Worm (Caenorhabditis elegans): ENCODE measurements around the gene T08B1.4.

T08B1.4 gene

ce11 chrV:2013824-2014223, 34.8 kb downstream of the T08B1.4 start, which contains the start of gene F59A7.11:
Gene F59A7.11, minus strand, starts transcription at chrV:2013924.
- TF ChIP-seq tbx-11 (GFP tag; IDR thresholded peaks at IDR 0.05): no peak
- no peak for TF ChIP-seq ceh-13 (GFP tag; optimal IDR thresholded peaks at IDR 0.05)
- no peak for TF ChIP-seq hmbx-1 (tag; optimal IDR thresholded peaks at IDR 0.05)
- no peak for TF ChIP-seq tbx-37 (GFP tag; conservative IDR thresholded peaks at IDR 0.05)
- no peak for TF ChIP-seq B0310.2 (tag; optimal IDR thresholded peaks at IDR 0.05)
- no peak for TF ChIP-seq scrt-1 (GFP tag; IDR thresholded peaks at IDR 0.05)
- TF ChIP-seq ceh-36 (tag; optimal IDR thresholded peaks at IDR 0.05): no peak
- no peak for TF ChIP-seq ama-1 (optimal IDR thresholded peaks at IDR 0.05)
- no peak for TF ChIP-seq flt-1 (GFP tag; IDR thresholded peaks at IDR 0.05)

- no peak for TF ChIP-seq F13C5.2 (tag; optimal IDR thresholded peaks at IDR 0.05)
- no peak for TF ChIP-seq hmbx-1 (tag; optimal IDR thresholded peaks at IDR 0.05)
- TF ChIP-seq aly-1 (tag; optimal IDR thresholded peaks at IDR 0.05): no peak
- TF ChIP-seq sea-1 (GFP tag; conservative IDR thresholded peaks at IDR 0.05): no peak
- TF ChIP-seq flt-1 (GFP tag; IDR thresholded peaks at IDR 0.05): no peak
- no peak for TF ChIP-seq ceh-13 (GFP tag; optimal IDR thresholded peaks at IDR 0.05)
- no peak for TF ChIP-seq ets-7 (tag; optimal IDR thresholded peaks at IDR 0.05)
- TF ChIP-seq tbx-11 (GFP tag; IDR thresholded peaks at IDR 0.05): no peak
- no peak for TF ChIP-seq tra-4 (tag; optimal IDR thresholded peaks at IDR 0.05)
Measured at ce11 chrV:2016428-2016827, 37.4 kb downstream of the T08B1.4 start, which contains the start of gene F59A7.2. Gene F59A7.2, minus strand, starts transcription at chrV:2016528.

ce11 chrV:2018689-2019088, 39.6 kb downstream of the T08B1.4 start, which contains the start of gene F59A7.14:
Gene F59A7.14, plus strand, starts transcription at chrV:2018989.
- TF ChIP-seq tra-4 (tag; optimal IDR thresholded peaks at IDR 0.05) (no peak), tbx-37 (GFP tag; conservative IDR thresholded peaks at IDR 0.05) (no peak), ceh-36 (tag; optimal IDR thresholded peaks at IDR 0.05) (no peak), sea-1 (GFP tag; conservative IDR thresholded peaks at IDR 0.05) (no peak), B0310.2 (tag; optimal IDR thresholded peaks at IDR 0.05) (no peak), pes-1 (GFP tag; IDR thresholded peaks at IDR 0.05) (no peak), scrt-1 (GFP tag; IDR thresholded peaks at IDR 0.05) (no peak), hmg-4 (GFP tag; optimal IDR thresholded peaks at IDR 0.05) (no peak), flt-1 (GFP tag; IDR thresholded peaks at IDR 0.05) (no peak), F13C5.2 (tag; optimal IDR thresholded peaks at IDR 0.05) (no peak), tbx-11 (GFP tag; IDR thresholded peaks at IDR 0.05) (no peak), hnd-1 (tag; optimal IDR thresholded peaks at IDR 0.05) (no peak), aly-1 (tag; optimal IDR thresholded peaks at IDR 0.05) (no peak), ets-7 (tag; optimal IDR thresholded peaks at IDR 0.05) (no peak), ama-1 (optimal IDR thresholded peaks at IDR 0.05) (no peak), ceh-13 (GFP tag; optimal IDR thresholded peaks at IDR 0.05) (no peak)

ce11 chrV:2021283-2021682, 42.2 kb downstream of the T08B1.4 start:
- no peak for TF ChIP-seq tbx-11 (GFP tag; IDR thresholded peaks at IDR 0.05)

ce11 chrV:2022374-2022773, 43.3 kb downstream of the T08B1.4 start, which contains the start of gene F59A7.5:
Gene F59A7.5, plus strand, starts transcription at chrV:2022674.
- TF ChIP-seq F13C5.2 (tag; optimal IDR thresholded peaks at IDR 0.05) (no peak), hmg-4 (GFP tag; optimal IDR thresholded peaks at IDR 0.05) (no peak), ets-7 (tag; optimal IDR thresholded peaks at IDR 0.05) (no peak), tra-4 (tag; optimal IDR thresholded peaks at IDR 0.05) (no peak), hmbx-1 (tag; optimal IDR thresholded peaks at IDR 0.05) (no peak), ceh-13 (GFP tag; optimal IDR thresholded peaks at IDR 0.05) (no peak), flt-1 (GFP tag; IDR thresholded peaks at IDR 0.05) (no peak), hnd-1 (tag; optimal IDR thresholded peaks at IDR 0.05) (no peak), pes-1 (GFP tag; IDR thresholded peaks at IDR 0.05) (no peak), ceh-36 (tag; optimal IDR thresholded peaks at IDR 0.05) (no peak), scrt-1 (GFP tag; IDR thresholded peaks at IDR 0.05) (no peak), tbx-11 (GFP tag; IDR thresholded peaks at IDR 0.05) (no peak), B0310.2 (tag; optimal IDR thresholded peaks at IDR 0.05) (no peak), aly-1 (tag; optimal IDR thresholded peaks at IDR 0.05) (no peak), ama-1 (optimal IDR thresholded peaks at IDR 0.05) (no peak), sea-1 (GFP tag; conservative IDR thresholded peaks at IDR 0.05) (no peak), tbx-37 (GFP tag; conservative IDR thresholded peaks at IDR 0.05) (no peak)

- TF ChIP-seq tbx-37 (GFP tag; conservative IDR thresholded peaks at IDR 0.05) (no peak), hmg-4 (GFP tag; optimal IDR thresholded peaks at IDR 0.05) (no peak), B0310.2 (tag; optimal IDR thresholded peaks at IDR 0.05) (no peak), sea-1 (GFP tag; conservative IDR thresholded peaks at IDR 0.05) (no peak), F13C5.2 (tag; optimal IDR thresholded peaks at IDR 0.05) (no peak), ceh-36 (tag; optimal IDR thresholded peaks at IDR 0.05) (no peak), scrt-1 (GFP tag; IDR thresholded peaks at IDR 0.05) (no peak), flt-1 (GFP tag; IDR thresholded peaks at IDR 0.05) (no peak), pes-1 (GFP tag; IDR thresholded peaks at IDR 0.05) (no peak), hnd-1 (tag; optimal IDR thresholded peaks at IDR 0.05) (no peak)
Measured at ce11 chrV:2027787-2028186, 48.7 kb downstream of the T08B1.4 start, which contains the start of gene srab-13. Gene srab-13, minus strand, starts transcription at chrV:2027887.

ce11 chrV:2029877-2030276, 50.8 kb downstream of the T08B1.4 start, which contains the start of gene F59A7.12:
Gene F59A7.12, plus strand, starts transcription at chrV:2030177.
- TF ChIP-seq ceh-36 (tag; optimal IDR thresholded peaks at IDR 0.05) (no peak), flt-1 (GFP tag; IDR thresholded peaks at IDR 0.05) (no peak), ets-7 (tag; optimal IDR thresholded peaks at IDR 0.05) (no peak), tra-4 (tag; optimal IDR thresholded peaks at IDR 0.05) (no peak), sea-1 (GFP tag; conservative IDR thresholded peaks at IDR 0.05) (no peak), tbx-11 (GFP tag; IDR thresholded peaks at IDR 0.05) (no peak)

- no peak for TF ChIP-seq F13C5.2 (tag; optimal IDR thresholded peaks at IDR 0.05)
- no peak for TF ChIP-seq tra-4 (tag; optimal IDR thresholded peaks at IDR 0.05)
- TF ChIP-seq ets-7 (tag; optimal IDR thresholded peaks at IDR 0.05): no peak
- TF ChIP-seq hmg-4 (GFP tag; optimal IDR thresholded peaks at IDR 0.05): no peak
- no peak for TF ChIP-seq aly-1 (tag; optimal IDR thresholded peaks at IDR 0.05)
- no peak for TF ChIP-seq tbx-37 (GFP tag; conservative IDR thresholded peaks at IDR 0.05)
- no peak for TF ChIP-seq B0310.2 (tag; optimal IDR thresholded peaks at IDR 0.05)
- no peak for TF ChIP-seq ceh-13 (GFP tag; optimal IDR thresholded peaks at IDR 0.05)
- no peak for TF ChIP-seq sea-1 (GFP tag; conservative IDR thresholded peaks at IDR 0.05)
- no peak for TF ChIP-seq ama-1 (optimal IDR thresholded peaks at IDR 0.05)
- no peak for TF ChIP-seq tbx-11 (GFP tag; IDR thresholded peaks at IDR 0.05)
- TF ChIP-seq pes-1 (GFP tag; IDR thresholded peaks at IDR 0.05): no peak
- no peak for TF ChIP-seq hnd-1 (tag; optimal IDR thresholded peaks at IDR 0.05)
- TF ChIP-seq flt-1 (GFP tag; IDR thresholded peaks at IDR 0.05): no peak
- no peak for TF ChIP-seq scrt-1 (GFP tag; IDR thresholded peaks at IDR 0.05)
- no peak for TF ChIP-seq ceh-36 (tag; optimal IDR thresholded peaks at IDR 0.05)
- no peak for TF ChIP-seq hmbx-1 (tag; optimal IDR thresholded peaks at IDR 0.05)
Measured at ce11 chrV:2030661-2031060, 51.6 kb downstream of the T08B1.4 start.
